Worm (Caenorhabditis elegans): ENCODE data around the gene syg-1.

ce11 chrX:2526078-2526477 is 11.0 kb upstream of the syg-1 start:
- TF ChIP-seq aly-2 (tag; optimal IDR thresholded peaks at IDR 0.05) (no peak), nhr-11 (tag; optimal IDR thresholded peaks at IDR 0.05) (no peak), ceh-82 (tag; optimal IDR thresholded peaks at IDR 0.05) (no peak), sox-4 (tag; optimal IDR thresholded peaks at IDR 0.05) (no peak), ztf-4 (tag; optimal IDR thresholded peaks at IDR 0.05) (no peak), unc-62 (GFP tag; optimal IDR thresholded peaks at IDR 0.05) (no peak)
